Worm (Caenorhabditis elegans) whole organism, mixed stage, embryonic: ENCODE data around the gene amt-3.

ENCODE experiments used
- M03D4.4 ChIP-seq: sonication (generic microtip); optimal IDR thresholded peaks from 2 replicates; lab custom pipeline; 2017; ENCODE audit warnings: mild to moderate bottlenecking, missing genetic modification characterization, missing compliant biosample characterization
- ceh-39 ChIP-seq: fragments of 150-350 bp; optimal IDR thresholded peaks from 2 replicates; lab custom pipeline; 2014; ENCODE audit warnings: missing biosample characterization, missing genetic modification characterization
- elt-3 ChIP-seq: fragments of 150-350 bp; optimal IDR thresholded peaks from 2 replicates; lab custom pipeline; 2014; ENCODE audit warnings: missing biosample characterization, missing genetic modification characterization
- lsy-2 ChIP-seq: fragments of 150-350 bp; optimal IDR thresholded peaks from 2 replicates; lab custom pipeline; 2014; ENCODE audit warnings: missing biosample characterization, missing genetic modification characterization
- mab-5 ChIP-seq: fragments of 150-350 bp; optimal IDR thresholded peaks from 2 replicates; lab custom pipeline; 2014; ENCODE audit warnings: missing biosample characterization, missing genetic modification characterization
- mep-1 ChIP-seq: fragments of 150-350 bp; optimal IDR thresholded peaks from 2 replicates; lab custom pipeline; 2017; ENCODE audit warnings: missing biosample characterization, missing genetic modification reagents, missing genetic modification characterization, inconsistent platforms
- nhr-12 ChIP-seq: fragments of 150-350 bp; optimal IDR thresholded peaks from 2 replicates; lab custom pipeline; 2014; ENCODE audit warnings: missing biosample characterization, missing genetic modification characterization
- nhr-28 ChIP-seq: fragments of 150-350 bp; optimal IDR thresholded peaks from 2 replicates; lab custom pipeline; 2014; ENCODE audit warnings: missing biosample characterization, missing genetic modification characterization
- nhr-76 ChIP-seq: sonication (generic microtip); optimal IDR thresholded peaks from 2 replicates; lab custom pipeline; 2017; ENCODE audit warnings: missing biosample characterization, missing genetic modification characterization
- sptf-1 ChIP-seq: sonication (generic microtip); optimal IDR thresholded peaks from 2 replicates; lab custom pipeline; 2017; ENCODE audit warnings: mild to moderate bottlenecking, missing genetic modification characterization, moderate library complexity, missing compliant biosample characterization
- unc-120 ChIP-seq: sonication (generic microtip); optimal IDR thresholded peaks from 2 replicates; lab custom pipeline; 2017; ENCODE audit warnings: missing genetic modification characterization, missing compliant biosample characterization; ENCODE audit not compliant: poor library complexity, severe bottlenecking
- unc-39 ChIP-seq: fragments of 150-350 bp; optimal IDR thresholded peaks from 2 replicates; lab custom pipeline; 2014; ENCODE audit warnings: missing biosample characterization, missing genetic modification characterization
- unc-62 ChIP-seq: fragments of 150-350 bp; optimal IDR thresholded peaks from 2 replicates; lab custom pipeline; 2014; ENCODE audit warnings: missing biosample characterization, missing genetic modification reagents, missing genetic modification characterization
- ztf-11 ChIP-seq: fragments of 150-350 bp; optimal IDR thresholded peaks from 2 replicates; lab custom pipeline; 2014; ENCODE audit warnings: missing biosample characterization, missing genetic modification characterization

ce11 chrII:8399064-8399463 is 30.1 kb upstream of the amt-3 start, which contains the start of gene dod-23:
- TF ChIP-seq unc-120 (tag; lab: Kevin White, UChicago) = no peak
- no peak for TF ChIP-seq lsy-2 (tag; lab: Kevin White, UChicago)
- no peak for TF ChIP-seq nhr-12 (tag; lab: Kevin White, UChicago)
- no peak for TF ChIP-seq ceh-39
- TF ChIP-seq M03D4.4 (tag; lab: Kevin White, UChicago) = no peak
- TF ChIP-seq ztf-11 = no peak
- no peak for TF ChIP-seq mab-5 (tag; lab: Kevin White, UChicago)
- no peak for TF ChIP-seq nhr-76
- TF ChIP-seq unc-62 = no peak
- no peak for TF ChIP-seq unc-39 (tag; lab: Kevin White, UChicago)
- TF ChIP-seq sptf-1 (tag; lab: Kevin White, UChicago) = no peak
- no peak for TF ChIP-seq nhr-28 (tag; lab: Kevin White, UChicago)
- no peak for TF ChIP-seq elt-3 (tag; lab: Kevin White, UChicago)
- no peak for TF ChIP-seq mep-1 (tag; lab: Kevin White, UChicago)
